Worm (Caenorhabditis elegans): ENCODE measurements around the gene nape-2.

nape-2 gene

DNA sequence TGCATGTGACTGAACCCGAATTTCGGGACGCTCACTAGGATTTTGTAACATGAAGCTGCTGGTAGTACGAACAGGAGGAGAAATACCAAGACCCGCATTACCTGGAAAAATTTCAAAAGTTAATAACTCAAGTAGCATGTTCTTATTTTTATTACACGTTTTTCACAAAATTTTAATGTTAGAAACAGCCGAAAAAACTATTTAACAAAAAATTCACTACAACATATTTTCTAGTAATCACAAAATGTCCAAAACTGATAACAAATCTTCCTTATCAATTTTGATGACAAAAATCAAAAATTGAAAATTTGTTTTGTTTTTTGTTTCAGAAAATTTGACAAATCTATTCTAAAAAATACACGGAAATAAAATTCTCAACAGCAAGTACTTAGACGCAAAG is 12.3 kb upstream of the nape-2 start, which contains the start of gene ugt-45:
Gene ugt-45, minus strand, starts transcription at position 101 of the 400 bp plus-strand sequence.
- peak; percentile 76 for TF ChIP-seq nhr-28 (tag; optimal IDR thresholded peaks at IDR 0.05)
- no peak for TF ChIP-seq fkh-10 (GFP tag; optimal IDR thresholded peaks at IDR 0.05)

DNA sequence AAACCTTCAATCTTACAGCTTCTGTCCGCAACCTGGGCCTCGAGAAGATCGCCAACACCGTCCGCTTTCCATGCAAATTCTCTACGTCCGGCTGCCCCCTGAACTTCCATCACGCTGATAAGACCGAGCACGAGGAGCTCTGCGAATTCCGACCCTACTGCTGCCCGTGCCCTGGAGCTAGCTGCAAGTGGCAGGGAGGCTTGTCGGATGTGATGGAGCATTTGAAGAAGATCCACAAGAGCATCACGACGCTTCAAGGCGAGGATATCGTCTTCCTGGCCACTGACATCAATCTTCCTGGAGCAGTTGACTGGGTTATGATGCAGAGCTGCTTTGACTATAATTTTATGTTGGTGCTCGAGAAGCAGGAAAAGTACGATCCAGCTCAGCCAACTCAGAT is 7.1 kb upstream of the nape-2 start:
- TF ChIP-seq dmd-8 (GFP tag; IDR thresholded peaks at IDR 0.05), result 0 out of 2 replicates have a peak, but pooled peaks have one; percentile 10
- TF ChIP-seq T26A8.4 (GFP tag; IDR thresholded peaks at IDR 0.05), result no peak
- TF ChIP-seq nhr-237 (tag; optimal IDR thresholded peaks at IDR 0.05), result no peak
- TF ChIP-seq nhr-102 (tag; optimal IDR thresholded peaks at IDR 0.05), result no peak
- TF ChIP-seq rbr-2 (tag; optimal IDR thresholded peaks at IDR 0.05), result no peak
- peak; percentile 72 for TF ChIP-seq set-16 (GFP tag; IDR thresholded peaks at IDR 0.05)
- TF ChIP-seq cey-2 (tag; optimal IDR thresholded peaks at IDR 0.05; ENCODE audit: borderline replicate concordance, insufficient read depth), result no peak
- TF ChIP-seq daf-19 (GFP tag; conservative IDR thresholded peaks at IDR 0.05), result no peak
- no peak for TF ChIP-seq nhr-10 (tag; optimal IDR thresholded peaks at IDR 0.05)

DNA sequence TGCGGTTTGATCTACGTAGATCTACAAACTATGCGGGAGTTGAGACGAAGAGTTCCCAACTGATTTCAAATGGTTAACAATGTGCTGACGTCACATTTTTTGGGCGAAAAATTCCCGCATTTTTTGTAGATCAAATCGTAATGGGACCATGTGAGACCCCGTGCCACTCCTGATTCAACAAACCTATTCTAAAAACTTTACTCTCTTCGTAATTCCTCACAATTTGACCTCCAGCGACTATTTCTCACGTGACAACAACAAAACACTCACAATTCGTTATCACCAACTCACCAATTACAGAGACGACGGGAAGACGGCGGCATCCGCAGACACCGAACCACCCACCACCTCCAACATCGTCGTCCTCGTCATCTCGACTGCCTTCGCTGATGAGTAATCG is 5.0 kb upstream of the nape-2 start, which contains the start of gene siah-1:
Gene siah-1, plus strand, starts transcription at position 301 of the 400 bp plus-strand sequence.
- TF ChIP-seq hlh-11 (tag; optimal IDR thresholded peaks at IDR 0.05) (peak; percentile 31), set-16 (GFP tag; IDR thresholded peaks at IDR 0.05) (0 out of 2 replicates have a peak, but pooled peaks have one; percentile 17), hmg-1.1 (GFP tag; IDR thresholded peaks at IDR 0.05) (peak; percentile 28; the same call in 1 of the 2 replicates), fkh-10 (GFP tag; optimal IDR thresholded peaks at IDR 0.05) (no peak), unc-62 (GFP tag; optimal IDR thresholded peaks at IDR 0.05 in 1 of 2) (peak in 1 of 2 experiments; percentile 55), unc-62 (tag; optimal IDR thresholded peaks at IDR 0.05) (no peak), ceh-82 (tag; optimal IDR thresholded peaks at IDR 0.05) (no peak), dmd-9 (GFP tag; IDR thresholded peaks at IDR 0.05) (no peak), ZK337.2 (GFP tag; IDR thresholded peaks at IDR 0.05) (no peak), dmd-6 (GFP tag; IDR thresholded peaks at IDR 0.05) (peak; percentile 30), F37D6.2 (tag; optimal IDR thresholded peaks at IDR 0.05) (no peak), php-3 (GFP tag; IDR thresholded peaks at IDR 0.05) (no peak)

DNA sequence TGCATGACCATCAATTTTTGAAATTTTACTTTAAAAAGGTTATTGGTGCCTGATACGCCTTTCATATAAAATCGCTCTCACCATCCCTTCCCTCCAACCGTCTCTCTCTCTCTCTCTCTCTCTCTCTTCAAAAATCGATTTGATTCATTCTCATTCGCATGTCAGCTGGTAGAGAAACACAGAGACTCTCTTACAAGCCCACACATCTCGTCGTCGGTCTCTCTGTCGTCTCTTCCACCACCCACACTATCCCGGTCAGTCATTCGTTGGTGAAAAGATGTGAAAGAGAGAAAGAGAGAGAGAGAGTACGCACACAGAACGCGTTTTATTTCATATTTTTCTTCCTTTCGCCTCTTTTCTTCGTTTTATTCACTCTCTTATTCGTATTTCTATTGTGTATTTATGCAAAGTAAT is 3.7 kb upstream of the nape-2 start:
- no peak for TF ChIP-seq lin-29 (GFP tag; IDR thresholded peaks at IDR 0.05)
- no peak for TF ChIP-seq Y5F2A.4 (GFP tag; optimal IDR thresholded peaks at IDR 0.05)
- TF ChIP-seq ceh-20 (GFP tag; IDR thresholded peaks at IDR 0.05), result no peak
- no peak for TF ChIP-seq zip-2 (tag; optimal IDR thresholded peaks at IDR 0.05)
- TF ChIP-seq madf-5 (GFP tag; IDR thresholded peaks at IDR 0.05), result no peak
- no peak for TF ChIP-seq Y75B8A.6 (GFP tag; IDR thresholded peaks at IDR 0.05)
- no peak for TF ChIP-seq T20F7.1 (GFP tag; optimal IDR thresholded peaks at IDR 0.05)
- TF ChIP-seq ama-1 (optimal IDR thresholded peaks at IDR 0.05), result no peak
- TF ChIP-seq set-16 (GFP tag; IDR thresholded peaks at IDR 0.05), result peak; percentile 54
- peak; percentile 49 for TF ChIP-seq spr-1 (tag; optimal IDR thresholded peaks at IDR 0.05)
- no peak for TF ChIP-seq daf-19 (GFP tag; conservative IDR thresholded peaks at IDR 0.05)
- no peak for TF ChIP-seq F37D6.2 (tag; optimal IDR thresholded peaks at IDR 0.05)
- TF ChIP-seq hmg-1.1 (GFP tag; IDR thresholded peaks at IDR 0.05), result peak; percentile 87
- TF ChIP-seq D1046.2 (GFP tag; IDR thresholded peaks at IDR 0.05), result no peak
- TF ChIP-seq ztf-7 (tag; optimal IDR thresholded peaks at IDR 0.05), result peak; percentile 58
- TF ChIP-seq lir-3 (tag; optimal IDR thresholded peaks at IDR 0.05), result no peak
- TF ChIP-seq ceh-44 (GFP tag; IDR thresholded peaks at IDR 0.05), result no peak
- TF ChIP-seq R02D3.7 (tag; optimal IDR thresholded peaks at IDR 0.05), result no peak
- TF ChIP-seq zip-11 (GFP tag; IDR thresholded peaks at IDR 0.05), result no peak
- peak; percentile 90 for TF ChIP-seq dve-1 (tag; optimal IDR thresholded peaks at IDR 0.05; ENCODE audit: insufficient read depth)
- 0 out of 2 replicates have a peak, but pooled peaks have one; percentile 21 for TF ChIP-seq ctbp-1 (GFP tag; IDR thresholded peaks at IDR 0.05)
- TF ChIP-seq mdt-29 (GFP tag; IDR thresholded peaks at IDR 0.05), result no peak
- no peak for TF ChIP-seq tag-97 (GFP tag; IDR thresholded peaks at IDR 0.05)
- TF ChIP-seq F44E2.7 (GFP tag; IDR thresholded peaks at IDR 0.05), result no peak
- no peak for TF ChIP-seq nhr-76 (tag; optimal IDR thresholded peaks at IDR 0.05)
- TF ChIP-seq nhr-48 (tag; optimal IDR thresholded peaks at IDR 0.05), result peak; percentile 61
- TF ChIP-seq egl-27 (tag; optimal IDR thresholded peaks at IDR 0.05), result no peak
- no peak for TF ChIP-seq unc-39 (tag; optimal IDR thresholded peaks at IDR 0.05)
- TF ChIP-seq dpl-1 (GFP tag; optimal IDR thresholded peaks at IDR 0.05), result peak; percentile 47
- no peak for TF ChIP-seq ces-1 (GFP tag; optimal IDR thresholded peaks at IDR 0.05)
- peak; percentile 86 for TF ChIP-seq nhr-28 (tag; optimal IDR thresholded peaks at IDR 0.05)
